Worm (Caenorhabditis elegans): Measurements from ENCODE around the gene ruvb-2.

Gene ruvb-2

ce11 chrIV:6887601-6888099, 31.6 kb downstream of the ruvb-2 start, which contains the start of the genes T05A12.3 and T05A12.4 (continued):
- TF ChIP-seq nhr-11 (tag; optimal IDR thresholded peaks at IDR 0.05) (no peak), efl-3 (GFP tag; optimal IDR thresholded peaks at IDR 0.05) (no peak)

ce11 chrIV:6883342-6883741, 35.9 kb downstream of the ruvb-2 start, which contains the start of gene tre-2:
Gene tre-2, minus strand, starts transcription at chrIV:6883442.
- TF ChIP-seq lin-15B (tag; optimal IDR thresholded peaks at IDR 0.05) (no peak), mdl-1 (tag; optimal IDR thresholded peaks at IDR 0.05) (no peak), nhr-28 (tag; optimal IDR thresholded peaks at IDR 0.05) (no peak), hlh-17 (GFP tag; optimal IDR thresholded peaks at IDR 0.05; ENCODE audit: borderline replicate concordance) (no peak), nhr-71 (tag; optimal IDR thresholded peaks at IDR 0.05) (no peak), elt-3 (tag; optimal IDR thresholded peaks at IDR 0.05) (no peak), nhr-19 (GFP tag; conservative IDR thresholded peaks at IDR 0.05) (no peak), ztf-4 (tag; optimal IDR thresholded peaks at IDR 0.05) (no peak), nhr-84 (tag; optimal IDR thresholded peaks at IDR 0.05) (no peak)

ce11 chrIV:6881183-6881582, 38.0 kb downstream of the ruvb-2 start:
- TF ChIP-seq elt-2 (tag; optimal IDR thresholded peaks at IDR 0.05) (no peak), C16A3.4 (tag; optimal IDR thresholded peaks at IDR 0.05) (no peak), zip-4 (GFP tag; optimal IDR thresholded peaks at IDR 0.05) (no peak), skn-1 (tag; optimal IDR thresholded peaks at IDR 0.05) (peak; percentile 15), unc-30 (tag; optimal IDR thresholded peaks at IDR 0.05) (no peak), egl-27 (tag; optimal IDR thresholded peaks at IDR 0.05) (peak; percentile 5 to 72), hlh-17 (GFP tag; optimal IDR thresholded peaks at IDR 0.05; ENCODE audit: borderline replicate concordance) (no peak), nhr-77 (tag; optimal IDR thresholded peaks at IDR 0.05) (peak; percentile 54), snpc-4 (tag; optimal IDR thresholded peaks at IDR 0.05) (no peak), C04F5.9 (tag; optimal IDR thresholded peaks at IDR 0.05) (no peak), lin-35 (GFP tag; optimal IDR thresholded peaks at IDR 0.05) (peak in 1 of 2 experiments; percentile 27), nhr-90 (tag; optimal IDR thresholded peaks at IDR 0.05; ENCODE audit: poor library complexity) (no peak), nhr-47 (tag; optimal IDR thresholded peaks at IDR 0.05) (peak; percentile 63), nhr-76 (tag; optimal IDR thresholded peaks at IDR 0.05) (no peak), nhr-84 (tag; optimal IDR thresholded peaks at IDR 0.05) (no peak), mep-1 (tag; optimal IDR thresholded peaks at IDR 0.05) (peak; percentile 50), efl-1 (optimal IDR thresholded peaks at IDR 0.05) (peak; percentile 40 to 52), efl-1 (GFP tag; optimal IDR thresholded peaks at IDR 0.05 in 1 of 2) (no peak), fkh-10 (GFP tag; optimal IDR thresholded peaks at IDR 0.05) (peak; percentile 71), fos-1 (tag; optimal IDR thresholded peaks at IDR 0.05) (peak; percentile 14), nhr-237 (tag; optimal IDR thresholded peaks at IDR 0.05) (no peak), isw-1 (GFP tag; IDR thresholded peaks at IDR 0.05) (no peak), unc-98 (GFP tag; IDR thresholded peaks at IDR 0.05) (no peak), Y116A8C.19 (tag; optimal IDR thresholded peaks at IDR 0.05; ENCODE audit: borderline replicate concordance) (no peak), nhr-71 (tag; optimal IDR thresholded peaks at IDR 0.05) (peak; percentile 88), mef-2 (tag; optimal IDR thresholded peaks at IDR 0.05) (peak; percentile 21), lin-13 (GFP tag; optimal IDR thresholded peaks at IDR 0.05) (no peak), ama-1 (optimal IDR thresholded peaks at IDR 0.05) (no peak), pqm-1 (tag; optimal IDR thresholded peaks at IDR 0.05) (no peak), nhr-12 (tag; optimal IDR thresholded peaks at IDR 0.05) (no peak), pag-3 (tag; optimal IDR thresholded peaks at IDR 0.05; ENCODE audit: borderline replicate concordance, insufficient read depth) (no peak), tbx-2 (tag; optimal IDR thresholded peaks at IDR 0.05) (peak; percentile 75), elt-3 (tag; optimal IDR thresholded peaks at IDR 0.05) (no peak), vab-15 (tag; optimal IDR thresholded peaks at IDR 0.05) (no peak), ceh-8 (GFP tag; optimal IDR thresholded peaks at IDR 0.05) (peak; percentile 32), mab-9 (GFP tag; IDR thresholded peaks at IDR 0.05) (0 out of 2 replicates have a peak, but pooled peaks have one; percentile 17), ceh-90 (tag; optimal IDR thresholded peaks at IDR 0.05) (no peak), hlh-4 (tag; optimal IDR thresholded peaks at IDR 0.05) (no peak), irx-1 (tag; optimal IDR thresholded peaks at IDR 0.05) (peak; percentile 39), aha-1 (tag; optimal IDR thresholded peaks at IDR 0.05) (no peak), lin-15B (tag; optimal IDR thresholded peaks at IDR 0.05) (no peak), ceh-82 (tag; optimal IDR thresholded peaks at IDR 0.05) (peak; percentile 29 to 75 (median 39)), nhr-28 (tag; optimal IDR thresholded peaks at IDR 0.05) (no peak), swsn-7 (tag; optimal IDR thresholded peaks at IDR 0.05) (peak; percentile 60)

All from whole organism, L1 larva.